Fruit fly (Drosophila melanogaster): Measurements from ENCODE around the gene fig.

The fig gene

dm6 chr3R:29781874-29782273 is 1.6 kb upstream of the fig start:
- TF ChIP-seq CG7045 (GFP tag; optimal IDR thresholded peaks at IDR 0.05) (no peak), CG11617 (GFP tag; optimal IDR thresholded peaks at IDR 0.05) (no peak), pad (GFP tag; optimal IDR thresholded peaks at IDR 0.05) (no peak), cic (GFP tag; optimal IDR thresholded peaks at IDR 0.05) (peak; percentile 45), CG14711 (tag; optimal IDR thresholded peaks at IDR 0.05) (no peak)

- no peak for TF ChIP-seq CG7101 (tag; optimal IDR thresholded peaks at IDR 0.05)
- TF ChIP-seq bab1 (GFP tag; optimal IDR thresholded peaks at IDR 0.05) = no peak
- TF ChIP-seq cic (GFP tag; optimal IDR thresholded peaks at IDR 0.05) = peak; percentile 72
- TF ChIP-seq CG1620 (GFP tag; optimal IDR thresholded peaks at IDR 0.05) = no peak
Measured at dm6 chr3R:29778985-29779298, 1.3 kb downstream of the fig start.

- no peak for TF ChIP-seq CG7101 (tag; optimal IDR thresholded peaks at IDR 0.05)
- TF ChIP-seq cic (GFP tag; optimal IDR thresholded peaks at IDR 0.05) = peak; percentile 99
- no peak for TF ChIP-seq CG5204 (GFP tag; optimal IDR thresholded peaks at IDR 0.05)
- TF ChIP-seq Hr96 (GFP tag; optimal IDR thresholded peaks at IDR 0.05) = no peak
- no peak for TF ChIP-seq Mnt (GFP tag; optimal IDR thresholded peaks at IDR 0.05)
- no peak for TF ChIP-seq CG7045 (GFP tag; optimal IDR thresholded peaks at IDR 0.05)
Measured at dm6 chr3R:29778139-29778984, 1.9 kb downstream of the fig start.

dm6 chr3R:29777213-29777612 is 3.0 kb downstream of the fig start:
- TF ChIP-seq cic (GFP tag; optimal IDR thresholded peaks at IDR 0.05) (peak; percentile 31), CG12768 (GFP tag; optimal IDR thresholded peaks at IDR 0.05) (no peak)

- TF ChIP-seq Mnt (GFP tag; optimal IDR thresholded peaks at IDR 0.05) (peak; percentile 1), tj (GFP tag; optimal IDR thresholded peaks at IDR 0.05) (peak; percentile 62), CG7045 (GFP tag; optimal IDR thresholded peaks at IDR 0.05) (no peak), cnc (optimal IDR thresholded peaks at IDR 0.05) (no peak), bab1 (GFP tag; optimal IDR thresholded peaks at IDR 0.05) (no peak), CG7101 (tag; optimal IDR thresholded peaks at IDR 0.05) (no peak), CG12768 (GFP tag; optimal IDR thresholded peaks at IDR 0.05) (no peak), Clk (GFP tag; optimal IDR thresholded peaks at IDR 0.05) (peak; percentile 3)
Measured at dm6 chr3R:29775755-29776686, 4.2 kb downstream of the fig start.

- TF ChIP-seq cnc (optimal IDR thresholded peaks at IDR 0.05) (no peak), CG33017 (tag; optimal IDR thresholded peaks at IDR 0.05) (no peak), toe (GFP tag; optimal IDR thresholded peaks at IDR 0.05) (no peak), cic (GFP tag; optimal IDR thresholded peaks at IDR 0.05) (peak; percentile 58), Mnt (GFP tag; optimal IDR thresholded peaks at IDR 0.05) (peak; percentile 62), ovo (GFP tag; optimal IDR thresholded peaks at IDR 0.05) (no peak), CG5204 (GFP tag; optimal IDR thresholded peaks at IDR 0.05) (no peak), CG7101 (tag; optimal IDR thresholded peaks at IDR 0.05) (no peak), CG12768 (GFP tag; optimal IDR thresholded peaks at IDR 0.05) (peak; percentile 8), kay (GFP tag; ENCODE audit: borderline replicate concordance) (no peak), Crg-1 (GFP tag; optimal IDR thresholded peaks at IDR 0.05) (peak; percentile 38), CG14711 (tag; optimal IDR thresholded peaks at IDR 0.05) (peak; percentile 68), tj (GFP tag; optimal IDR thresholded peaks at IDR 0.05) (no peak)
Measured at dm6 chr3R:29774360-29775193, 5.7 kb downstream of the fig start.

dm6 chr3R:29773833-29774324 is 6.4 kb downstream of the fig start:
- TF ChIP-seq CG5204 (GFP tag; optimal IDR thresholded peaks at IDR 0.05) (peak; percentile 93), cnc (optimal IDR thresholded peaks at IDR 0.05) (peak in 1 of 2 experiments; percentile 8), Mnt (GFP tag; optimal IDR thresholded peaks at IDR 0.05) (peak; percentile 34), Clk (GFP tag; optimal IDR thresholded peaks at IDR 0.05) (peak; percentile 66), Crg-1 (GFP tag; optimal IDR thresholded peaks at IDR 0.05) (no peak), tj (GFP tag; optimal IDR thresholded peaks at IDR 0.05) (peak; percentile 63), CG7045 (GFP tag; optimal IDR thresholded peaks at IDR 0.05) (peak; percentile 86), CG11617 (GFP tag; optimal IDR thresholded peaks at IDR 0.05) (peak; percentile 88), kay (GFP tag; ENCODE audit: borderline replicate concordance) (no peak), CG14711 (tag; optimal IDR thresholded peaks at IDR 0.05) (peak; percentile 55), Hr96 (GFP tag; optimal IDR thresholded peaks at IDR 0.05) (peak; percentile 75), toe (GFP tag; optimal IDR thresholded peaks at IDR 0.05) (peak; percentile 87), CG33017 (tag; optimal IDR thresholded peaks at IDR 0.05) (peak; percentile 74), CG12768 (GFP tag; optimal IDR thresholded peaks at IDR 0.05) (peak; percentile 83), bab1 (GFP tag; optimal IDR thresholded peaks at IDR 0.05) (peak; percentile 59), CG1620 (GFP tag; optimal IDR thresholded peaks at IDR 0.05) (peak; percentile 62), cic (GFP tag; optimal IDR thresholded peaks at IDR 0.05) (no peak), ovo (GFP tag; optimal IDR thresholded peaks at IDR 0.05) (peak; percentile 69), CG7101 (tag; optimal IDR thresholded peaks at IDR 0.05) (peak; percentile 84), pad (GFP tag; optimal IDR thresholded peaks at IDR 0.05) (peak; percentile 36)
